Fruit fly (Drosophila melanogaster) whole organism, embryonic: ENCODE data around the gene CG43658.

Experiments used
- B-H1 ChIP-seq: fragments of 200-800 bp; sonication (Bioruptor generic); IDR thresholded peaks from 3 replicates; pipeline ENCODE4 v1.3.6; 2022; ENCODE audit warnings: missing biosample characterization, missing genetic modification characterization
- BEAF-32 ChIP-seq: fragments of 200-800 bp; sonication (Bioruptor generic); optimal IDR thresholded peaks from 3 replicates; lab custom pipeline; 2017; ENCODE audit warnings: missing biosample characterization, missing genetic modification characterization, mild to moderate bottlenecking, moderate library complexity, missing genetic modification reagents
- CG11696 ChIP-seq: fragments of 200-800 bp; sonication (Bioruptor generic); IDR thresholded peaks from 2 replicates; pipeline ENCODE4 v1.3.6; 2022; ENCODE audit warnings: missing biosample characterization, missing genetic modification characterization
- CG13775 ChIP-seq: fragments of 200-800 bp; sonication (Bioruptor generic); optimal IDR thresholded peaks from 3 replicates; lab custom pipeline; 2017; ENCODE audit warnings: missing biosample characterization, mild to moderate bottlenecking, missing genetic modification characterization
- CG1647 ChIP-seq: fragments of 200-800 bp; sonication (Bioruptor generic); optimal IDR thresholded peaks from 3 replicates; lab custom pipeline; 2016; ENCODE audit warnings: missing biosample characterization, missing genetic modification characterization
- CG17359 ChIP-seq: fragments of 200-800 bp; sonication (Bioruptor generic); optimal IDR thresholded peaks from 3 replicates; lab custom pipeline; 2018; ENCODE audit warnings: missing biosample characterization, mild to moderate bottlenecking, missing genetic modification characterization, moderate library complexity
- CG32772 ChIP-seq: fragments of 200-800 bp; sonication (Bioruptor generic); IDR thresholded peaks from 2 replicates; pipeline ENCODE4 v1.3.6; 2022; ENCODE audit warnings: missing biosample characterization, missing genetic modification characterization
- CG5953 ChIP-seq: fragments of 200-800 bp; sonication (Bioruptor generic); IDR thresholded peaks from 2 replicates; pipeline ENCODE4 v1.3.6; 2022; ENCODE audit warnings: missing biosample characterization, missing genetic modification characterization
- CG7357 ChIP-seq: fragments of 200-800 bp; sonication (Bioruptor generic); IDR thresholded peaks from 3 replicates; pipeline ENCODE4 v1.3.6; 2022; ENCODE audit warnings: missing biosample characterization, missing genetic modification characterization
- Dip2 ChIP-seq: fragments of 200-800 bp; sonication (Bioruptor generic); IDR thresholded peaks from 2 replicates; pipeline ENCODE4 v1.3.6; 2022; ENCODE audit warnings: missing biosample characterization, missing genetic modification characterization
- Drgx ChIP-seq: fragments of 200-800 bp; sonication (Bioruptor generic); IDR thresholded peaks from 2 replicates; pipeline ENCODE4 v1.3.6; 2022; ENCODE audit warnings: missing biosample characterization, missing genetic modification characterization
- E2f1 ChIP-seq: fragments of 200-800 bp; sonication (Bioruptor generic); IDR thresholded peaks from 2 replicates; pipeline ENCODE4 v1.3.6; 2022; ENCODE audit warnings: missing biosample characterization, missing genetic modification characterization
- Gug ChIP-seq: fragments of 200-800 bp; sonication (Bioruptor generic); IDR thresholded peaks from 4 replicates; pipeline ENCODE4 v1.3.6; 2022; ENCODE audit warnings: missing biosample characterization, missing genetic modification characterization
- Lhr ChIP-seq: fragments of 200-800 bp; sonication (Bioruptor generic); optimal IDR thresholded peaks from 3 replicates; lab custom pipeline; 2017; ENCODE audit warnings: mild to moderate bottlenecking, missing biosample characterization, missing genetic modification reagents, missing genetic modification characterization
- Lim3 ChIP-seq: fragments of 200-800 bp; sonication (Bioruptor generic); IDR thresholded peaks from 2 replicates; pipeline ENCODE4 v1.3.6; 2022; ENCODE audit warnings: missing biosample characterization, missing genetic modification characterization
- MBD-R2 ChIP-seq: fragments of 200-800 bp; sonication (Bioruptor generic); IDR thresholded peaks from 2 replicates; pipeline ENCODE4 v1.3.6; 2022; ENCODE audit warnings: missing biosample characterization, missing genetic modification characterization
- NC2α ChIP-seq: fragments of 200-800 bp; sonication (Bioruptor generic); optimal IDR thresholded peaks from 2 replicates; lab custom pipeline; 2016; ENCODE audit warnings: missing biosample characterization, missing genetic modification characterization
- NC2β ChIP-seq: fragments of 200-800 bp; sonication (Bioruptor generic); optimal IDR thresholded peaks from 2 replicates; lab custom pipeline; 2016; ENCODE audit warnings: missing biosample characterization, missing genetic modification characterization
- NFAT ChIP-seq: fragments of 200-800 bp; sonication (Bioruptor generic); IDR thresholded peaks from 2 replicates; pipeline ENCODE4 v1.3.6; 2022; ENCODE audit warnings: missing biosample characterization, missing genetic modification characterization
- Nf-YB ChIP-seq: fragments of 200-800 bp; sonication (Bioruptor generic); optimal IDR thresholded peaks from 3 replicates; lab custom pipeline; 2019; ENCODE audit warnings: missing biosample characterization, mild to moderate bottlenecking, missing genetic modification characterization, moderate library complexity
- Sox102F ChIP-seq: fragments of 200-800 bp; sonication (Bioruptor generic); optimal IDR thresholded peaks from 2 replicates; lab custom pipeline; 2018; ENCODE audit warnings: missing biosample characterization, mild to moderate bottlenecking, missing genetic modification characterization, moderate library complexity
- Sry-δ ChIP-seq: fragments of 200-800 bp; sonication (Bioruptor generic); optimal IDR thresholded peaks from 2 replicates; lab custom pipeline; 2016; ENCODE audit warnings: missing biosample characterization, missing genetic modification characterization
- aop ChIP-seq: fragments of 200-800 bp; sonication (Bioruptor generic); IDR thresholded peaks from 2 replicates; pipeline ENCODE4 v1.3.6; 2022; ENCODE audit warnings: missing biosample characterization, missing genetic modification characterization
- bab2 ChIP-seq: fragments of 200-800 bp; sonication (Bioruptor generic); optimal IDR thresholded peaks from 2 replicates; lab custom pipeline; 2016; ENCODE audit warnings: missing biosample characterization, missing genetic modification characterization
- chn ChIP-seq: fragments of 200-800 bp; sonication (Bioruptor generic); optimal IDR thresholded peaks from 2 replicates; lab custom pipeline; 2016; ENCODE audit warnings: missing biosample characterization, missing genetic modification characterization
- en ChIP-seq: fragments of 200-800 bp; sonication (Bioruptor generic); optimal IDR thresholded peaks from 2 replicates; lab custom pipeline; 2016; ENCODE audit warnings: missing biosample characterization, missing genetic modification characterization
- gcm ChIP-seq: fragments of 200-800 bp; sonication (Bioruptor generic); optimal IDR thresholded peaks from 2 replicates; lab custom pipeline; 2019; ENCODE audit warnings: missing biosample characterization, mild to moderate bottlenecking, missing genetic modification characterization, moderate library complexity
- gfzf ChIP-seq: fragments of 200-800 bp; sonication (Bioruptor generic); optimal IDR thresholded peaks from 2 replicates; lab custom pipeline; 2016; ENCODE audit warnings: missing biosample characterization, mild to moderate bottlenecking, missing genetic modification characterization, moderate library complexity
- gt ChIP-seq: fragments of 200-800 bp; sonication (Bioruptor generic); IDR thresholded peaks from 2 replicates; pipeline ENCODE4 v1.3.6; 2022; ENCODE audit warnings: missing biosample characterization, missing genetic modification characterization
- hbn ChIP-seq: fragments of 200-800 bp; sonication (Bioruptor generic); IDR thresholded peaks from 2 replicates; pipeline ENCODE4 v1.3.6; 2022; ENCODE audit warnings: missing biosample characterization, missing genetic modification characterization; ENCODE audit not compliant: partially characterized antibody
- inv ChIP-seq: fragments of 200-800 bp; sonication (Bioruptor generic); IDR thresholded peaks from 2 replicates; pipeline ENCODE4 v1.3.6; 2022; ENCODE audit warnings: missing biosample characterization, missing genetic modification characterization; ENCODE audit not compliant: partially characterized antibody
- ken ChIP-seq: fragments of 200-800 bp; sonication (Bioruptor generic); IDR thresholded peaks from 3 replicates; pipeline ENCODE4 v1.3.6; 2022; ENCODE audit warnings: missing biosample characterization, missing genetic modification characterization
- lilli ChIP-seq: fragments of 200-800 bp; sonication (Bioruptor generic); optimal IDR thresholded peaks from 3 replicates; lab custom pipeline; 2016; ENCODE audit warnings: missing biosample characterization, missing genetic modification characterization
- lmd ChIP-seq: fragments of 200-800 bp; sonication (Bioruptor generic); IDR thresholded peaks from 2 replicates; pipeline ENCODE4 v1.3.6; 2022; ENCODE audit warnings: missing biosample characterization, missing genetic modification characterization
- luna ChIP-seq: fragments of 200-800 bp; sonication (Bioruptor generic); optimal IDR thresholded peaks from 2 replicates; lab custom pipeline; 2016; ENCODE audit warnings: missing biosample characterization, missing genetic modification characterization
- p53 ChIP-seq: fragments of 200-800 bp; sonication (Bioruptor generic); optimal IDR thresholded peaks from 2 replicates; lab custom pipeline; 2016; ENCODE audit warnings: missing biosample characterization, missing genetic modification characterization
- peb ChIP-seq: fragments of 200-800 bp; sonication (Bioruptor generic); IDR thresholded peaks from 2 replicates; pipeline ENCODE4 v1.3.6; 2022; ENCODE audit warnings: missing biosample characterization, missing genetic modification characterization
- phol ChIP-seq: fragments of 200-800 bp; sonication (Bioruptor generic); optimal IDR thresholded peaks from 3 replicates; lab custom pipeline; 2018; ENCODE audit warnings: missing biosample characterization, mild to moderate bottlenecking, missing genetic modification characterization, moderate library complexity
- psq ChIP-seq: fragments of 200-800 bp; sonication (Bioruptor generic); optimal IDR thresholded peaks from 2 replicates; lab custom pipeline; 2017; ENCODE audit warnings: missing biosample characterization, missing genetic modification characterization
- pum ChIP-seq: fragments of 200-800 bp; sonication (Bioruptor generic); optimal IDR thresholded peaks from 2 replicates; lab custom pipeline; 2016; ENCODE audit warnings: missing biosample characterization, missing genetic modification characterization
- tna ChIP-seq: fragments of 200-800 bp; sonication (Bioruptor generic); IDR thresholded peaks from 2 replicates; pipeline ENCODE4 v1.3.6; 2022; ENCODE audit warnings: missing biosample characterization, missing genetic modification characterization; ENCODE audit not compliant: partially characterized antibody

CG43658 gene

dm6 chrX:17595822-17596221, 34.8 kb upstream of the CG43658 start (continued):
- TF ChIP-seq pum (GFP tag; lab: Kevin White, UChicago) (peak; percentile 48), CG32772 (peak; percentile 80), gfzf (GFP tag; lab: Kevin White, UChicago) (no peak), phol (tag; lab: Kevin White, UChicago) (peak; percentile 63), CG5953 (peak; percentile 48; the same call in 1 of the 2 replicates), E2f1 (GFP tag; lab: Robert Waterston, UW) (peak; percentile 80), luna (GFP tag; lab: Kevin White, UChicago) (no peak), CG13775 (GFP tag; lab: Kevin White, UChicago) (peak; percentile 66), NC2α (no peak), MBD-R2 (GFP tag; lab: Robert Waterston, UW) (peak; percentile 58; the same call in 1 of the 2 replicates), chn (GFP tag; lab: Kevin White, UChicago) (peak; percentile 56), lilli (GFP tag; lab: Kevin White, UChicago) (peak; percentile 88), peb (GFP tag; lab: Robert Waterston, UW) (peak; percentile 45; the same call in 1 of the 2 replicates), aop (GFP tag; lab: Robert Waterston, UW) (no peak), Dip2 (GFP tag; lab: Robert Waterston, UW) (no peak), NC2β (GFP tag; lab: Kevin White, UChicago) (peak; percentile 1), inv (GFP tag; lab: Robert Waterston, UW) (no peak), psq (GFP tag; lab: Kevin White, UChicago) (no peak), gcm (GFP tag; lab: Kevin White, UChicago) (no peak), gt (GFP tag; lab: Robert Waterston, UW) (no peak), p53 (no peak), CG17359 (peak; percentile 84), BEAF-32 (GFP tag; lab: Kevin White, UChicago) (no peak), NFAT (GFP tag; lab: Robert Waterston, UW) (peak; percentile 74), bab2 (GFP tag; lab: Kevin White, UChicago) (peak; percentile 14), Sox102F (GFP tag; lab: Kevin White, UChicago) (peak; percentile 78), en (GFP tag; lab: Kevin White, UChicago) (no peak), tna (GFP tag; lab: Robert Waterston, UW) (no peak), lmd (peak; percentile 89), Sry-δ (GFP tag; lab: Kevin White, UChicago) (peak; percentile 7), Nf-YB (peak; percentile 32), Lim3 (GFP tag; lab: Robert Waterston, UW) (peak; percentile 45; the same call in 1 of the 2 replicates), CG1647 (GFP tag; lab: Kevin White, UChicago) (peak; percentile 69), ken (GFP tag; lab: Robert Waterston, UW) (peak; percentile 53; the same call in 1 of the 3 replicates), B-H1 (GFP tag; lab: Robert Waterston, UW) (peak; percentile 53; the same call in 1 of the 3 replicates), hbn (GFP tag; lab: Robert Waterston, UW) (no peak), CG7357 (GFP tag; lab: Robert Waterston, UW) (peak; percentile 57; the same call in 2 of the 3 replicates)

DNA sequence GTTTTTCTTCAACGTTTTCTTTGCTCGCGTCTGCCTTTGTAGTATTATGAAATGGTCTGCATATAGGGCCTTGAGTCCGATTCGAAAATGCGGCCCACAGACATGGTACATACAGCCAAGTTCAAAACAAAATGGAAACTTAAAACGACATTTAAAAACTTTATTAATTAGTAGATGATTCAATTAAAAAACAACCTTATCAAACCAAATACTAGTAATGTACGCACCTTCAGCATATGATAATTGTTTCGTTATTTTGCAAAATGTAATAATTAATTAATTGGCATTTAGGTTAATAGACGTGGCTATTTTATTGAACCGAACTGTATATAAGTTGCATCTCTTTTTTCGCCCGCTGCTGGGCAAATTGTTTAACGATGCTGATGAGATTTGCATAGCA, 33.8 kb upstream of the CG43658 start:
- TF ChIP-seq Gug, result no peak
- TF ChIP-seq Drgx (GFP tag; lab: Robert Waterston, UW), result peak; percentile 50; the same call in 1 of the 2 replicates
- TF ChIP-seq CG11696 (GFP tag; lab: Robert Waterston, UW), result 0 out of 2 replicates have a peak, but pooled peaks have one; percentile 34
- no peak for TF ChIP-seq Lhr
